Worm (Caenorhabditis elegans) whole organism, L1 larva: Measurements from ENCODE around the gene rfk-1.

Experiments used
- C04F5.9 ChIP-seq: sonication (generic microtip); optimal IDR thresholded peaks from 2 replicates; lab custom pipeline; 2016; ENCODE audit warnings: missing genetic modification characterization, missing compliant biosample characterization
- C16A3.4 ChIP-seq: fragments of 150-350 bp; optimal IDR thresholded peaks from 2 replicates; lab custom pipeline; 2014; ENCODE audit warnings: missing biosample characterization, missing genetic modification characterization
- F16B12.6 ChIP-seq: fragments of 150-350 bp; optimal IDR thresholded peaks from 2 replicates; lab custom pipeline; 2014; ENCODE audit warnings: missing biosample characterization, missing genetic modification characterization
- alr-1 ChIP-seq: fragments of 200-800 bp; sonication (Bioruptor generic); optimal IDR thresholded peaks from 2 replicates; lab custom pipeline; 2018; ENCODE audit warnings: borderline replicate concordance, mild to moderate bottlenecking, missing genetic modification characterization, missing compliant biosample characterization
- aly-2 ChIP-seq: fragments of 150-350 bp; optimal IDR thresholded peaks from 2 replicates; lab custom pipeline; 2014; ENCODE audit warnings: missing biosample characterization, missing genetic modification characterization
- ama-1 ChIP-seq: fragments of 150-350 bp; optimal IDR thresholded peaks from 2 replicates; lab custom pipeline; 2014
- ceh-63 ChIP-seq: fragments of 200-800 bp; sonication (Bioruptor generic); optimal IDR thresholded peaks from 2 replicates; lab custom pipeline; 2018; ENCODE audit warnings: mild to moderate bottlenecking, missing genetic modification characterization, missing compliant biosample characterization
- ceh-8 ChIP-seq: fragments of 200-800 bp; sonication (Bioruptor generic); optimal IDR thresholded peaks from 2 replicates; lab custom pipeline; 2018; ENCODE audit warnings: mild to moderate bottlenecking, missing genetic modification characterization, moderate library complexity, missing compliant biosample characterization
- dsc-1 ChIP-seq: sonication (generic microtip); optimal IDR thresholded peaks from 2 replicates; lab custom pipeline; 2016; ENCODE audit warnings: mild to moderate bottlenecking, missing genetic modification characterization, missing compliant biosample characterization
- efl-1 ChIP-seq, 4 experiments: fragments of 150-350 bp; optimal IDR thresholded peaks in 3 of 4; peaks in 1 of 4; 1 replicate in 1 of 4; 2 replicates in 3 of 4; lab custom pipeline; 2014; ENCODE audit warnings: missing biosample characterization in 2 of 4, missing genetic modification characterization in 2 of 4, missing genetic modification reagents in 2 of 4
- efl-3 ChIP-seq: fragments of 200-800 bp; sonication (Bioruptor generic); optimal IDR thresholded peaks from 2 replicates; lab custom pipeline; 2018; ENCODE audit warnings: mild to moderate bottlenecking, missing genetic modification characterization, missing compliant biosample characterization
- egl-13 ChIP-seq: sonication (generic microtip); optimal IDR thresholded peaks from 2 replicates; lab custom pipeline; 2016; ENCODE audit warnings: missing genotype, missing genetic modification reagents, missing genetic modification characterization, missing compliant biosample characterization
- fkh-8 ChIP-seq: sonication (generic microtip); optimal IDR thresholded peaks from 2 replicates; lab custom pipeline; 2016; ENCODE audit warnings: mild to moderate bottlenecking, missing genetic modification characterization, missing compliant biosample characterization
- hpl-2 ChIP-seq: fragments of 150-350 bp; optimal IDR thresholded peaks from 2 replicates; lab custom pipeline; 2014; ENCODE audit warnings: missing biosample characterization, missing genetic modification reagents, missing genetic modification characterization
- irx-1 ChIP-seq: sonication (generic microtip); optimal IDR thresholded peaks from 2 replicates; lab custom pipeline; 2016; ENCODE audit warnings: missing genetic modification characterization, missing compliant biosample characterization
- lin-15B ChIP-seq: fragments of 150-350 bp; sonication (generic microtip); optimal IDR thresholded peaks from 3 replicates; lab custom pipeline; 2014; ENCODE audit warnings: missing biosample characterization, missing genetic modification characterization
- mab-9 ChIP-seq: fragments of 200-800 bp; sonication (Bioruptor generic); IDR thresholded peaks from 2 replicates; pipeline ENCODE4 v1.3.6; 2022; ENCODE audit warnings: missing genetic modification reagents, missing genetic modification characterization, missing compliant biosample characterization
- mef-2 ChIP-seq: fragments of 150-350 bp; optimal IDR thresholded peaks from 2 replicates; lab custom pipeline; 2014; ENCODE audit warnings: missing biosample characterization, missing genetic modification characterization
- mep-1 ChIP-seq: fragments of 150-350 bp; optimal IDR thresholded peaks from 2 replicates; lab custom pipeline; 2014; ENCODE audit warnings: missing biosample characterization, missing genetic modification characterization
- nhr-12 ChIP-seq: sonication (generic microtip); optimal IDR thresholded peaks from 2 replicates; lab custom pipeline; 2017; ENCODE audit warnings: missing biosample characterization, missing genetic modification characterization
- nhr-28 ChIP-seq: fragments of 150-350 bp; optimal IDR thresholded peaks from 2 replicates; lab custom pipeline; 2014; ENCODE audit warnings: missing biosample characterization, missing genetic modification characterization
- nhr-77 ChIP-seq: fragments of 150-350 bp; optimal IDR thresholded peaks from 2 replicates; lab custom pipeline; 2014; ENCODE audit warnings: missing biosample characterization, missing genetic modification characterization
- pag-3 ChIP-seq: sonication (generic microtip); optimal IDR thresholded peaks from 2 replicates; lab custom pipeline; 2017; ENCODE audit warnings: missing genetic modification characterization, mild to moderate bottlenecking, missing compliant biosample characterization, antibody characterized with exemption, borderline replicate concordance; ENCODE audit not compliant: insufficient read depth
- pax-3 ChIP-seq: fragments of 200-800 bp; sonication (Bioruptor generic); optimal IDR thresholded peaks from 2 replicates; lab custom pipeline; 2018; ENCODE audit warnings: mild to moderate bottlenecking, missing genetic modification characterization, moderate library complexity, missing compliant biosample characterization
- pqm-1 ChIP-seq: sonication (generic microtip); optimal IDR thresholded peaks from 3 replicates; lab custom pipeline; 2017; ENCODE audit warnings: missing biosample characterization, missing genetic modification characterization
- skn-1 ChIP-seq: fragments of 150-350 bp; optimal IDR thresholded peaks from 2 replicates; lab custom pipeline; 2014; ENCODE audit warnings: missing biosample characterization, missing genetic modification characterization
- sox-4 ChIP-seq: sonication (generic microtip); optimal IDR thresholded peaks from 2 replicates; lab custom pipeline; 2016; ENCODE audit warnings: missing genetic modification characterization, missing compliant biosample characterization
- swsn-7 ChIP-seq: sonication (generic microtip); optimal IDR thresholded peaks from 2 replicates; lab custom pipeline; 2016; ENCODE audit warnings: missing genetic modification characterization, missing compliant biosample characterization
- unc-86 ChIP-seq: sonication (generic microtip); optimal IDR thresholded peaks from 2 replicates; lab custom pipeline; 2016; ENCODE audit warnings: missing genetic modification characterization, missing compliant biosample characterization
- zip-4 ChIP-seq: fragments of 200-800 bp; sonication (Bioruptor generic); optimal IDR thresholded peaks from 2 replicates; lab custom pipeline; 2018; ENCODE audit warnings: mild to moderate bottlenecking, missing genetic modification characterization, moderate library complexity, missing compliant biosample characterization
- ztf-4 ChIP-seq: fragments of 150-350 bp; optimal IDR thresholded peaks from 2 replicates; lab custom pipeline; 2014; ENCODE audit warnings: missing biosample characterization, missing genetic modification characterization

Gene rfk-1

ce11 chrIV:10409377-10409776, at the start of gene rfk-1:
Gene rfk-1, minus strand, starts transcription at chrIV:10409477.
- no peak for TF ChIP-seq pqm-1 (tag; lab: Kevin White, UChicago)
- no peak for TF ChIP-seq C16A3.4 (tag; lab: Kevin White, UChicago)
- no peak for TF ChIP-seq mep-1 (tag; lab: Kevin White, UChicago)
- TF ChIP-seq aly-2 (tag; lab: Kevin White, UChicago): no peak
- TF ChIP-seq, all 84 proteins: peak for 0

- TF ChIP-seq F16B12.6 (no peak), pqm-1 (tag; lab: Kevin White, UChicago) (no peak), mab-9 (GFP tag; lab: Robert Waterston, UW) (no peak), mef-2 (tag; lab: Kevin White, UChicago) (no peak), swsn-7 (tag; lab: Kevin White, UChicago) (no peak), ceh-8 (GFP tag; lab: Kevin White, UChicago) (no peak), nhr-12 (tag; lab: Kevin White, UChicago) (no peak), C04F5.9 (tag; lab: Kevin White, UChicago) (no peak), irx-1 (tag; lab: Kevin White, UChicago) (no peak), efl-3 (GFP tag; lab: Kevin White, UChicago) (no peak), pag-3 (no peak), sox-4 (tag; lab: Kevin White, UChicago) (no peak), unc-86 (tag; lab: Kevin White, UChicago) (no peak), egl-13 (no peak), nhr-77 (tag; lab: Kevin White, UChicago) (no peak), skn-1 (tag; lab: Kevin White, UChicago) (no peak), zip-4 (GFP tag; lab: Kevin White, UChicago) (no peak)
Measured at ce11 chrIV:10457137-10457536, 47.9 kb upstream of the rfk-1 start, which contains the start of gene srb-17. Gene srb-17, minus strand, starts transcription at chrIV:10457237.

ce11 chrIV:10453001-10453400, 43.7 kb upstream of the rfk-1 start, which contains the start of gene F01D4.8:
Gene F01D4.8, minus strand, starts transcription at chrIV:10453101.
- TF ChIP-seq dsc-1 (tag; lab: Kevin White, UChicago) (no peak), F16B12.6 (no peak)

- TF ChIP-seq dsc-1 (tag; lab: Kevin White, UChicago): peak; percentile 42
- TF ChIP-seq alr-1 (tag; lab: Kevin White, UChicago): no peak
- TF ChIP-seq, all 84 proteins: peak for 1
Measured at ce11 chrIV:10449799-10450198, 40.5 kb upstream of the rfk-1 start, which contains the start of gene F13B12.4. Gene F13B12.4, minus strand, starts transcription at chrIV:10449899.

ce11 chrIV:10443510-10443909, 34.2 kb upstream of the rfk-1 start, which contains the start of gene F13B12.7:
Gene F13B12.7, plus strand, starts transcription at chrIV:10443810.
- TF ChIP-seq alr-1 (tag; lab: Kevin White, UChicago) (no peak), zip-4 (GFP tag; lab: Kevin White, UChicago) (no peak), irx-1 (tag; lab: Kevin White, UChicago) (no peak), ama-1 (lab: Kevin White, UChicago) (no peak), pax-3 (no peak), pqm-1 (tag; lab: Kevin White, UChicago) (no peak), ceh-63 (GFP tag; lab: Kevin White, UChicago) (no peak), ztf-4 (no peak), ceh-8 (GFP tag; lab: Kevin White, UChicago) (no peak), sox-4 (tag; lab: Kevin White, UChicago) (no peak), nhr-28 (no peak)
- TF ChIP-seq, all 84 proteins: peak for 0

- TF ChIP-seq irx-1 (tag; lab: Kevin White, UChicago): no peak
- no peak for TF ChIP-seq hpl-2
- no peak for TF ChIP-seq efl-1 (optimal IDR thresholded peaks at IDR 0.05; lab: Kevin White, UChicago)
- peak in 1 of 2 experiments; percentile 71 for TF ChIP-seq efl-1 (GFP tag; optimal IDR thresholded peaks at IDR 0.05 in 1 of 2; lab: Kevin White, UChicago)
- no peak for TF ChIP-seq fkh-8 (tag; lab: Kevin White, UChicago)
- no peak for TF ChIP-seq lin-15B (tag; lab: Kevin White, UChicago)
- TF ChIP-seq unc-86 (tag; lab: Kevin White, UChicago): no peak
- TF ChIP-seq nhr-28: no peak
Measured at ce11 chrIV:10442904-10443303, 33.6 kb upstream of the rfk-1 start.
